Fruit fly (Drosophila melanogaster) whole organism, embryonic: ENCODE results near the gene CG16964.

Experiments
- Ada2b ChIP-seq: fragments of 200-800 bp; sonication (Bioruptor generic); IDR thresholded peaks from 2 replicates; pipeline ENCODE4 v1.3.6; 2022; ENCODE audit warnings: missing biosample characterization, missing genetic modification characterization
- CG10209 ChIP-seq: fragments of 200-800 bp; sonication (Bioruptor generic); optimal IDR thresholded peaks from 3 replicates; lab custom pipeline; 2017; ENCODE audit warnings: missing biosample characterization, mild to moderate bottlenecking, missing genetic modification characterization, missing genetic modification reagents
- CG10543 ChIP-seq: fragments of 200-800 bp; sonication (Bioruptor generic); optimal IDR thresholded peaks from 3 replicates; lab custom pipeline; 2017; ENCODE audit warnings: missing biosample characterization, mild to moderate bottlenecking, missing genetic modification characterization, moderate library complexity
- CG10979 ChIP-seq: fragments of 200-800 bp; sonication (Bioruptor generic); optimal IDR thresholded peaks from 2 replicates; lab custom pipeline; 2018; ENCODE audit warnings: missing biosample characterization, mild to moderate bottlenecking, missing genetic modification characterization, moderate library complexity
- CG11093 ChIP-seq: fragments of 200-800 bp; sonication (Bioruptor generic); IDR thresholded peaks from 3 replicates; pipeline ENCODE4 v1.3.6; 2022; ENCODE audit warnings: missing biosample characterization, missing genetic modification characterization
- CG11560 ChIP-seq: fragments of 200-800 bp; sonication (Bioruptor generic); IDR thresholded peaks from 3 replicates; pipeline ENCODE4 v1.3.6; 2022; ENCODE audit warnings: missing biosample characterization, missing genetic modification characterization
- CG14965 ChIP-seq: fragments of 200-800 bp; sonication (Bioruptor generic); optimal IDR thresholded peaks from 2 replicates; lab custom pipeline; 2016; ENCODE audit warnings: missing biosample characterization, missing genetic modification characterization, borderline replicate concordance
- CG15073 ChIP-seq: fragments of 200-800 bp; sonication (Bioruptor generic); optimal IDR thresholded peaks from 2 replicates; lab custom pipeline; 2016; ENCODE audit warnings: missing biosample characterization, missing genetic modification characterization
- CG15696 ChIP-seq: fragments of 200-800 bp; sonication (Bioruptor generic); optimal IDR thresholded peaks from 2 replicates; lab custom pipeline; 2019; ENCODE audit warnings: missing biosample characterization, mild to moderate bottlenecking, missing genetic modification characterization, moderate library complexity
- CG17359 ChIP-seq: fragments of 200-800 bp; sonication (Bioruptor generic); optimal IDR thresholded peaks from 3 replicates; lab custom pipeline; 2018; ENCODE audit warnings: missing biosample characterization, mild to moderate bottlenecking, missing genetic modification characterization, moderate library complexity
- CG17385 ChIP-seq: fragments of 200-800 bp; sonication (Bioruptor generic); optimal IDR thresholded peaks from 3 replicates; lab custom pipeline; 2018; ENCODE audit warnings: missing biosample characterization, mild to moderate bottlenecking, missing genetic modification characterization
- CG2712 ChIP-seq: fragments of 200-800 bp; optimal IDR thresholded peaks from 3 replicates; lab custom pipeline; 2019; ENCODE audit warnings: missing biosample characterization, mild to moderate bottlenecking, missing genetic modification characterization, moderate library complexity
- CG32772 ChIP-seq: fragments of 200-800 bp; sonication (Bioruptor generic); IDR thresholded peaks from 2 replicates; pipeline ENCODE4 v1.3.6; 2022; ENCODE audit warnings: missing biosample characterization, missing genetic modification characterization
- CG33213 ChIP-seq: fragments of 200-800 bp; sonication (Bioruptor generic); optimal IDR thresholded peaks from 3 replicates; lab custom pipeline; 2016; ENCODE audit warnings: missing biosample characterization, missing genetic modification characterization
- CG34376 ChIP-seq: fragments of 200-800 bp; sonication (Bioruptor generic); optimal IDR thresholded peaks from 2 replicates; lab custom pipeline; 2018; ENCODE audit warnings: missing biosample characterization, mild to moderate bottlenecking, missing genetic modification characterization
- CG3995 ChIP-seq: fragments of 200-800 bp; sonication (Bioruptor generic); optimal IDR thresholded peaks from 3 replicates; lab custom pipeline; 2016; ENCODE audit warnings: missing biosample characterization, missing genetic modification characterization
- CG4360 ChIP-seq: fragments of 200-800 bp; sonication (Bioruptor generic); IDR thresholded peaks from 2 replicates; pipeline ENCODE4 v1.3.6; 2022; ENCODE audit warnings: missing biosample characterization, missing genetic modification characterization
- CG9817 ChIP-seq: fragments of 200-800 bp; sonication (Bioruptor generic); optimal IDR thresholded peaks from 2 replicates; lab custom pipeline; 2018; ENCODE audit warnings: missing biosample characterization, mild to moderate bottlenecking, missing genetic modification characterization, moderate library complexity
- CG9876 ChIP-seq: fragments of 200-800 bp; sonication (Bioruptor generic); optimal IDR thresholded peaks from 2 replicates; lab custom pipeline; 2016; ENCODE audit warnings: missing biosample characterization, missing genetic modification characterization
- Drgx ChIP-seq: fragments of 200-800 bp; sonication (Bioruptor generic); IDR thresholded peaks from 2 replicates; pipeline ENCODE4 v1.3.6; 2022; ENCODE audit warnings: missing biosample characterization, missing genetic modification characterization
- Ets97D ChIP-seq: fragments of 200-800 bp; sonication (Bioruptor generic); optimal IDR thresholded peaks from 3 replicates; lab custom pipeline; 2016; ENCODE audit warnings: missing biosample characterization, missing genetic modification characterization
- GATAe ChIP-seq: fragments of 200-800 bp; sonication (Bioruptor generic); conservative IDR thresholded peaks from 2 replicates; pipeline ENCODE4 v1.3.6; 2022; ENCODE audit warnings: missing biosample characterization, missing genetic modification characterization
- HLHmδ ChIP-seq: fragments of 200-800 bp; sonication (Bioruptor generic); optimal IDR thresholded peaks from 2 replicates; lab custom pipeline; 2018; ENCODE audit warnings: missing biosample characterization, mild to moderate bottlenecking, missing genetic modification characterization, moderate library complexity
- Hr51 ChIP-seq, 2 experiments: fragments of 200-800 bp; sonication (Bioruptor generic); optimal IDR thresholded peaks; 2 replicates in 1 of 2; 3 replicates in 1 of 2; lab custom pipeline; 2016 to 2018; ENCODE audit warnings: missing biosample characterization in 2 of 2, missing genetic modification characterization in 2 of 2, mild to moderate bottlenecking in 1 of 2, moderate library complexity in 1 of 2
- Hr78 ChIP-seq, 2 experiments: fragments of 200-800 bp in 1 of 2; fragments of >200 bp in 1 of 2; sonication (Bioruptor generic) in 1 of 2; optimal IDR thresholded peaks; 2 replicates each; lab custom pipeline; 2017 to 2019; ENCODE audit warnings: missing biosample characterization in 2 of 2, missing genetic modification characterization in 2 of 2, mild to moderate bottlenecking in 1 of 2, moderate library complexity in 1 of 2
- Rx ChIP-seq: fragments of 200-800 bp; sonication (Bioruptor generic); IDR thresholded peaks from 2 replicates; pipeline ENCODE4 v1.3.6; 2022; ENCODE audit warnings: missing biosample characterization, missing genetic modification characterization
- Scr ChIP-seq: fragments of 200-800 bp; sonication (Bioruptor generic); IDR thresholded peaks from 2 replicates; pipeline ENCODE4 v1.3.6; 2022; ENCODE audit warnings: missing biosample characterization, missing genetic modification characterization; ENCODE audit not compliant: partially characterized antibody
- Side ChIP-seq: fragments of 200-800 bp; sonication (Bioruptor generic); optimal IDR thresholded peaks from 2 replicates; lab custom pipeline; 2016; ENCODE audit warnings: missing biosample characterization, missing genetic modification characterization
- Sox102F ChIP-seq: fragments of 200-800 bp; sonication (Bioruptor generic); optimal IDR thresholded peaks from 2 replicates; lab custom pipeline; 2018; ENCODE audit warnings: missing biosample characterization, mild to moderate bottlenecking, missing genetic modification characterization, moderate library complexity
- Ssrp ChIP-seq: fragments of 200-800 bp; sonication (Bioruptor generic); optimal IDR thresholded peaks from 2 replicates; lab custom pipeline; 2018; ENCODE audit warnings: missing biosample characterization, mild to moderate bottlenecking, missing genetic modification characterization, moderate library complexity
- br ChIP-seq: fragments of >200 bp; optimal IDR thresholded peaks from 2 replicates; lab custom pipeline; 2017
- dimm ChIP-seq: fragments of 200-800 bp; sonication (Bioruptor generic); IDR thresholded peaks from 2 replicates; pipeline ENCODE4 v1.3.6; 2022; ENCODE audit warnings: missing biosample characterization, missing genetic modification characterization
- en ChIP-seq: fragments of 200-800 bp; sonication (Bioruptor generic); optimal IDR thresholded peaks from 2 replicates; lab custom pipeline; 2016; ENCODE audit warnings: missing biosample characterization, missing genetic modification characterization
- eve ChIP-seq, 2 experiments: fragments of >200 bp; optimal IDR thresholded peaks; 2 replicates each; lab custom pipeline; 2017; ENCODE audit warnings: missing biosample characterization in 2 of 2, missing genetic modification characterization in 2 of 2
- ewg ChIP-seq: fragments of 200-800 bp; sonication (Bioruptor generic); optimal IDR thresholded peaks from 3 replicates; lab custom pipeline; 2017; ENCODE audit warnings: mild to moderate bottlenecking, missing biosample characterization, missing genetic modification reagents, missing genetic modification characterization
- exex ChIP-seq: fragments of 200-800 bp; sonication (Bioruptor generic); optimal IDR thresholded peaks from 4 replicates; lab custom pipeline; 2018; ENCODE audit warnings: missing biosample characterization, mild to moderate bottlenecking, missing genetic modification characterization, moderate library complexity
- fd102C ChIP-seq: fragments of 200-800 bp; sonication (Bioruptor generic); optimal IDR thresholded peaks from 2 replicates; lab custom pipeline; 2018; ENCODE audit warnings: missing biosample characterization, mild to moderate bottlenecking, missing genetic modification characterization, moderate library complexity
- ftz-f1 ChIP-seq: fragments of 200-800 bp; sonication (Bioruptor generic); optimal IDR thresholded peaks from 2 replicates; lab custom pipeline; 2016; ENCODE audit warnings: missing biosample characterization, missing genetic modification characterization
- hb ChIP-seq: fragments of 200-800 bp; sonication (Bioruptor generic); IDR thresholded peaks from 3 replicates; pipeline ENCODE4 v1.3.6; 2022; ENCODE audit warnings: missing biosample characterization, missing genetic modification characterization; ENCODE audit not compliant: partially characterized antibody
- hkb ChIP-seq, 2 experiments: fragments of 200-800 bp in 1 of 2; fragments of >200 bp in 1 of 2; sonication (Bioruptor generic) in 1 of 2; IDR thresholded peaks in 1 of 2; optimal IDR thresholded peaks in 1 of 2; 2 replicates each; pipeline versions ENCODE4 v1.3.6 to Lab custom; 2017 to 2022; ENCODE audit warnings: missing biosample characterization in 1 of 2, missing genetic modification characterization in 1 of 2
- nerfin-1 ChIP-seq: fragments of 200-800 bp; sonication (Bioruptor generic); optimal IDR thresholded peaks from 3 replicates; lab custom pipeline; 2019; ENCODE audit warnings: missing biosample characterization, mild to moderate bottlenecking, missing genetic modification characterization, moderate library complexity
- pan ChIP-seq, 4 experiments: fragments of >200 bp in 3 of 4; fragments of 200-800 bp in 1 of 4; sonication (Bioruptor generic) in 1 of 4; optimal IDR thresholded peaks in 3 of 4; IDR thresholded peaks in 1 of 4; 2 replicates each; pipeline versions ENCODE4 v1.3.6 to Lab custom; 2017 to 2022; ENCODE audit warnings: missing biosample characterization in 2 of 4, missing genetic modification characterization in 2 of 4, mixed read lengths in 1 of 4
- pros ChIP-seq: fragments of 200-800 bp; sonication (Bioruptor generic); optimal IDR thresholded peaks from 3 replicates; lab custom pipeline; 2019; ENCODE audit warnings: missing biosample characterization, mild to moderate bottlenecking, missing genetic modification characterization, moderate library complexity
- sima ChIP-seq: fragments of 200-800 bp; sonication (Bioruptor generic); optimal IDR thresholded peaks from 2 replicates; lab custom pipeline; 2016; ENCODE audit warnings: missing biosample characterization, missing genetic modification characterization
- slbo ChIP-seq: fragments of 200-800 bp; sonication (Bioruptor generic); IDR thresholded peaks from 2 replicates; pipeline ENCODE4 v1.3.6; 2022; ENCODE audit warnings: missing biosample characterization, missing genetic modification characterization
- sug ChIP-seq: fragments of 200-800 bp; optimal IDR thresholded peaks from 2 replicates; lab custom pipeline; 2019; ENCODE audit warnings: missing biosample characterization, mild to moderate bottlenecking, missing genetic modification characterization, moderate library complexity
- trem ChIP-seq: fragments of 200-800 bp; optimal IDR thresholded peaks from 3 replicates; lab custom pipeline; 2019; ENCODE audit warnings: missing biosample characterization, mild to moderate bottlenecking, missing genetic modification characterization, moderate library complexity
- zen ChIP-seq: fragments of 200-800 bp; sonication (Bioruptor generic); optimal IDR thresholded peaks from 3 replicates; lab custom pipeline; 2018; ENCODE audit warnings: missing biosample characterization, mild to moderate bottlenecking, missing genetic modification characterization, moderate library complexity

The CG16964 gene

dm6 chr2L:11970853-11971397 is 23.2 kb downstream of the CG16964 start (continued):
- TF ChIP-seq CG3995 (GFP tag; lab: Kevin White, UChicago) (peak; percentile 69), br (lab: Kevin White, UChicago) (no peak), Drgx (0 out of 2 replicates have a peak, but pooled peaks have one; percentile 18), ftz-f1 (GFP tag; lab: Kevin White, UChicago) (peak; percentile 58), exex (tag; lab: Kevin White, UChicago) (peak; percentile 83), CG10209 (GFP tag; lab: Kevin White, UChicago) (no peak), hkb (optimal IDR thresholded peaks at IDR 0.05; lab: Kevin White, UChicago) (no peak), hkb (GFP tag; IDR thresholded peaks at IDR 0.05; lab: Robert Waterston, UW) (peak; percentile 45; the same call in 1 of the 2 replicates), Hr78 (GFP tag; optimal IDR thresholded peaks at IDR 0.05; lab: Kevin White, UChicago) (peak in 1 of 2 experiments; percentile 50), Side (peak; percentile 25), CG11560 (no peak), dimm (no peak), CG32772 (GFP tag; lab: Robert Waterston, UW) (0 out of 2 replicates have a peak, but pooled peaks have one; percentile 31), Hr51 (GFP tag; optimal IDR thresholded peaks at IDR 0.05; lab: Kevin White, UChicago) (peak in 1 of 2 experiments; percentile 43), CG15696 (tag; lab: Kevin White, UChicago) (no peak), pros (GFP tag; lab: Kevin White, UChicago) (peak; percentile 62), CG11093 (no peak), Sox102F (no peak), sima (GFP tag; lab: Kevin White, UChicago) (no peak), GATAe (GFP tag; lab: Robert Waterston, UW) (peak; percentile 54; the same call in 1 of the 2 replicates), CG10979 (tag; lab: Kevin White, UChicago) (no peak), CG17385 (GFP tag; lab: Kevin White, UChicago) (no peak), nerfin-1 (no peak), hb (no peak), pan (optimal IDR thresholded peaks at IDR 0.05; lab: Kevin White, UChicago) (no peak), pan (GFP tag; optimal IDR thresholded peaks at IDR 0.05 in 1 of 2, IDR thresholded peaks at IDR 0.05 in 1 of 2) (peak in 1 of 2 experiments; percentile 28), CG9817 (tag; lab: Kevin White, UChicago) (no peak), CG9876 (GFP tag; lab: Kevin White, UChicago) (no peak), CG15073 (GFP tag; lab: Kevin White, UChicago) (no peak), Ssrp (tag; lab: Kevin White, UChicago) (no peak), CG2712 (peak; percentile 34), trem (tag; lab: Kevin White, UChicago) (no peak), CG10543 (GFP tag; lab: Kevin White, UChicago) (peak; percentile 81), CG33213 (no peak), fd102C (GFP tag; lab: Kevin White, UChicago) (no peak), en (GFP tag; lab: Kevin White, UChicago) (no peak), Ada2b (GFP tag; lab: Robert Waterston, UW) (no peak), eve (GFP tag; optimal IDR thresholded peaks at IDR 0.05; lab: Kevin White, UChicago) (no peak), sug (tag; lab: Kevin White, UChicago) (peak; percentile 39), Rx (GFP tag; lab: Robert Waterston, UW) (no peak), CG4360 (peak; percentile 42), Scr (peak; percentile 45), slbo (peak; percentile 59), ewg (no peak), CG14965 (GFP tag; lab: Kevin White, UChicago) (no peak), CG34376 (GFP tag; lab: Kevin White, UChicago) (peak; percentile 25), zen (peak; percentile 87), HLHmδ (GFP tag; lab: Kevin White, UChicago) (peak; percentile 50), CG17359 (tag; lab: Kevin White, UChicago) (peak; percentile 3), Ets97D (GFP tag; lab: Kevin White, UChicago) (no peak)
